Fruit fly (Drosophila melanogaster) whole organism, embryonic: ENCODE measurements around the gene Kaz-m1.

ENCODE experiments used
- Awh ChIP-seq: fragments of 200-800 bp; sonication (Bioruptor generic); IDR thresholded peaks from 2 replicates; pipeline ENCODE4, ENCODE4 v1.3.6; 2022; ENCODE audit warnings: missing biosample characterization, missing genetic modification characterization
- C15 ChIP-seq: fragments of 200-800 bp; sonication (Bioruptor generic); IDR thresholded peaks from 3 replicates; pipeline ENCODE4 v1.3.6; 2022; ENCODE audit warnings: missing biosample characterization, missing genetic modification characterization
- CG10462 ChIP-seq: fragments of 200-800 bp; sonication (Bioruptor generic); optimal IDR thresholded peaks from 2 replicates; lab custom pipeline; 2016; ENCODE audit warnings: missing biosample characterization, missing genetic modification characterization
- CG10959 ChIP-seq: fragments of 200-800 bp; sonication (Bioruptor generic); IDR thresholded peaks from 2 replicates; pipeline ENCODE4 v1.3.6; 2022; ENCODE audit warnings: missing biosample characterization, missing genetic modification characterization
- CG11247 ChIP-seq: fragments of 200-800 bp; sonication (Bioruptor generic); IDR thresholded peaks from 2 replicates; pipeline ENCODE4 v1.3.6; 2022; ENCODE audit warnings: missing biosample characterization, missing genetic modification characterization
- CG1603 ChIP-seq: fragments of 200-800 bp; sonication (Bioruptor generic); optimal IDR thresholded peaks from 2 replicates; lab custom pipeline; 2019; ENCODE audit warnings: missing biosample characterization, mild to moderate bottlenecking, missing genetic modification characterization, moderate library complexity
- CG17328 ChIP-seq: fragments of 200-800 bp; sonication (Bioruptor generic); IDR thresholded peaks from 2 replicates; pipeline ENCODE4 v1.3.6; 2022; ENCODE audit warnings: missing biosample characterization, missing genetic modification characterization
- CG17385 ChIP-seq: fragments of 200-800 bp; sonication (Bioruptor generic); optimal IDR thresholded peaks from 3 replicates; lab custom pipeline; 2018; ENCODE audit warnings: missing biosample characterization, mild to moderate bottlenecking, missing genetic modification characterization
- CG18619 ChIP-seq: fragments of 200-800 bp; sonication (Bioruptor generic); optimal IDR thresholded peaks from 3 replicates; lab custom pipeline; 2017; ENCODE audit warnings: missing biosample characterization, mild to moderate bottlenecking, missing genetic modification characterization
- CG2120 ChIP-seq: fragments of 200-800 bp; sonication (Bioruptor generic); optimal IDR thresholded peaks from 3 replicates; lab custom pipeline; 2016; ENCODE audit warnings: missing biosample characterization, missing genetic modification characterization
- CG2129 ChIP-seq: fragments of 200-800 bp; sonication (Bioruptor generic); IDR thresholded peaks from 2 replicates; pipeline ENCODE4 v1.3.6; 2022; ENCODE audit warnings: missing biosample characterization, missing genetic modification characterization; ENCODE audit not compliant: partially characterized antibody
- CG2202 ChIP-seq: fragments of 200-800 bp; sonication (Bioruptor generic); optimal IDR thresholded peaks from 2 replicates; lab custom pipeline; 2018; ENCODE audit warnings: missing biosample characterization, mild to moderate bottlenecking, missing genetic modification characterization
- CG43689 ChIP-seq: fragments of 200-800 bp; sonication (Bioruptor generic); IDR thresholded peaks from 2 replicates; pipeline ENCODE4 v1.3.6; 2022; ENCODE audit warnings: missing biosample characterization, missing genetic modification characterization
- CG6254 ChIP-seq: fragments of 200-800 bp; sonication (Bioruptor generic); optimal IDR thresholded peaks from 3 replicates; lab custom pipeline; 2017; ENCODE audit warnings: mild to moderate bottlenecking, missing biosample characterization, missing genetic modification reagents, missing genetic modification characterization
- CG6654 ChIP-seq: fragments of 200-800 bp; sonication (Bioruptor generic); optimal IDR thresholded peaks from 2 replicates; lab custom pipeline; 2017; ENCODE audit warnings: missing biosample characterization, mild to moderate bottlenecking, missing genetic modification characterization
- CG6689 ChIP-seq: fragments of 200-800 bp; sonication (Bioruptor generic); IDR thresholded peaks from 2 replicates; pipeline ENCODE4 v1.3.6; 2022; ENCODE audit warnings: missing biosample characterization, missing genetic modification characterization
- CG7963 ChIP-seq: fragments of 200-800 bp; sonication (Bioruptor generic); IDR thresholded peaks from 3 replicates; pipeline ENCODE4 v1.3.6; 2022; ENCODE audit warnings: missing biosample characterization, missing genetic modification characterization; ENCODE audit not compliant: partially characterized antibody
- CG8281 ChIP-seq: fragments of 200-800 bp; sonication (Bioruptor generic); optimal IDR thresholded peaks from 2 replicates; lab custom pipeline; 2018; ENCODE audit warnings: missing biosample characterization, mild to moderate bottlenecking, missing genetic modification characterization, moderate library complexity
- Camta ChIP-seq: fragments of 200-800 bp; sonication (Bioruptor generic); optimal IDR thresholded peaks from 2 replicates; lab custom pipeline; 2016; ENCODE audit warnings: missing biosample characterization, missing genetic modification characterization
- Chrac-16 ChIP-seq: fragments of 200-800 bp; sonication (Bioruptor generic); optimal IDR thresholded peaks from 3 replicates; lab custom pipeline; 2016; ENCODE audit warnings: missing biosample characterization, missing genetic modification characterization
- Deaf1 ChIP-seq: fragments of 200-800 bp; optimal IDR thresholded peaks from 3 replicates; lab custom pipeline; 2019; ENCODE audit warnings: missing biosample characterization, mild to moderate bottlenecking, missing genetic modification characterization, moderate library complexity
- Doc2 ChIP-seq: fragments of 200-800 bp; sonication (Bioruptor generic); IDR thresholded peaks from 2 replicates; pipeline ENCODE4 v1.3.6; 2022; ENCODE audit warnings: missing biosample characterization, missing genetic modification characterization
- ERR ChIP-seq: fragments of 200-800 bp; sonication (Bioruptor generic); optimal IDR thresholded peaks from 2 replicates; lab custom pipeline; 2016; ENCODE audit warnings: missing biosample characterization, missing genetic modification characterization
- HmgZ ChIP-seq: fragments of 200-800 bp; sonication (Bioruptor generic); optimal IDR thresholded peaks from 2 replicates; lab custom pipeline; 2018; ENCODE audit warnings: missing biosample characterization, mild to moderate bottlenecking, missing genetic modification characterization
- Hmx ChIP-seq: fragments of 200-800 bp; sonication (Bioruptor generic); optimal IDR thresholded peaks from 2 replicates; lab custom pipeline; 2016; ENCODE audit warnings: missing biosample characterization, missing genetic modification characterization
- Hr39 ChIP-seq: fragments of >200 bp; optimal IDR thresholded peaks from 2 replicates; lab custom pipeline; 2017
- Hr78 ChIP-seq, 2 experiments: fragments of 200-800 bp in 1 of 2; fragments of >200 bp in 1 of 2; sonication (Bioruptor generic) in 1 of 2; optimal IDR thresholded peaks; 2 replicates each; lab custom pipeline; 2017 to 2019; ENCODE audit warnings: missing biosample characterization in 2 of 2, missing genetic modification characterization in 2 of 2, mild to moderate bottlenecking in 1 of 2, moderate library complexity in 1 of 2
- MTF-1 ChIP-seq: fragments of 200-800 bp; sonication (Bioruptor generic); optimal IDR thresholded peaks from 2 replicates; lab custom pipeline; 2018; ENCODE audit warnings: missing biosample characterization, mild to moderate bottlenecking, missing genetic modification characterization, borderline replicate concordance
- Max ChIP-seq: fragments of 200-800 bp; sonication (Bioruptor generic); optimal IDR thresholded peaks from 2 replicates; lab custom pipeline; 2016; ENCODE audit warnings: missing biosample characterization, mild to moderate bottlenecking, missing genetic modification characterization
- PHDP ChIP-seq: fragments of 200-800 bp; sonication (Bioruptor generic); optimal IDR thresholded peaks from 3 replicates; lab custom pipeline; 2018; ENCODE audit warnings: missing biosample characterization, mild to moderate bottlenecking, missing genetic modification characterization, moderate library complexity
- Ravus ChIP-seq: fragments of 200-800 bp; sonication (Bioruptor generic); IDR thresholded peaks from 2 replicates; pipeline ENCODE4 v1.3.6; 2022; ENCODE audit warnings: missing biosample characterization, missing genetic modification characterization
- Trl ChIP-seq, 3 experiments: fragments of >200 bp in 2 of 3; fragments of 200-800 bp in 1 of 3; sonication (Bioruptor generic) in 1 of 3; optimal IDR thresholded peaks; 2 replicates in 1 of 3; 3 replicates in 2 of 3; lab custom pipeline; 2016 to 2017; ENCODE audit warnings: missing biosample characterization in 1 of 3, missing genetic modification characterization in 1 of 3
- Vsx1 ChIP-seq: fragments of 200-800 bp; sonication (Bioruptor generic); optimal IDR thresholded peaks from 2 replicates; lab custom pipeline; 2017; ENCODE audit warnings: missing biosample characterization, mild to moderate bottlenecking, missing genetic modification characterization, missing genetic modification reagents
- ato ChIP-seq: fragments of 200-800 bp; sonication (Bioruptor generic); IDR thresholded peaks from 2 replicates; pipeline ENCODE4 v1.3.6; 2022; ENCODE audit warnings: missing biosample characterization, missing genetic modification characterization; ENCODE audit not compliant: partially characterized antibody
- bcd ChIP-seq: fragments of 200-800 bp; sonication (Bioruptor generic); optimal IDR thresholded peaks from 2 replicates; lab custom pipeline; 2017; ENCODE audit warnings: missing biosample characterization, mild to moderate bottlenecking, missing genetic modification characterization
- caup ChIP-seq: fragments of 200-800 bp; sonication (Bioruptor generic); optimal IDR thresholded peaks from 3 replicates; lab custom pipeline; 2017; ENCODE audit warnings: missing biosample characterization, mild to moderate bottlenecking, missing genetic modification characterization, moderate library complexity; ENCODE audit not compliant: severe bottlenecking
- crp ChIP-seq, 2 experiments: fragments of 200-800 bp; sonication (Bioruptor generic); optimal IDR thresholded peaks; 2 replicates in 1 of 2; 3 replicates in 1 of 2; lab custom pipeline; 2017; ENCODE audit warnings: missing biosample characterization in 2 of 2, missing genetic modification characterization in 2 of 2, mild to moderate bottlenecking in 1 of 2, moderate library complexity in 1 of 2
- emc ChIP-seq: fragments of 200-800 bp; sonication (Bioruptor generic); optimal IDR thresholded peaks from 2 replicates; lab custom pipeline; 2016; ENCODE audit warnings: missing biosample characterization, missing genetic modification characterization
- fu2 ChIP-seq: fragments of 200-800 bp; sonication (Bioruptor generic); optimal IDR thresholded peaks from 2 replicates; lab custom pipeline; 2016; ENCODE audit warnings: missing biosample characterization, missing genetic modification characterization
- gsb ChIP-seq: fragments of 200-800 bp; sonication (Bioruptor generic); IDR thresholded peaks from 2 replicates; pipeline ENCODE4 v1.3.6; 2022; ENCODE audit warnings: missing biosample characterization, missing genetic modification characterization
- hth ChIP-seq: fragments of >200 bp; optimal IDR thresholded peaks from 2 replicates; lab custom pipeline; 2017; ENCODE audit warnings: inconsistent platforms
- insv ChIP-seq, 2 experiments: fragments of 200-800 bp; sonication (Bioruptor generic); optimal IDR thresholded peaks; 3 replicates each; lab custom pipeline; 2016 to 2018; ENCODE audit warnings: missing biosample characterization in 2 of 2, missing genetic modification characterization in 2 of 2
- lmd ChIP-seq: fragments of 200-800 bp; sonication (Bioruptor generic); IDR thresholded peaks from 2 replicates; pipeline ENCODE4 v1.3.6; 2022; ENCODE audit warnings: missing biosample characterization, missing genetic modification characterization
- pfk ChIP-seq: fragments of 200-800 bp; sonication (Bioruptor generic); optimal IDR thresholded peaks from 2 replicates; lab custom pipeline; 2018; ENCODE audit warnings: missing biosample characterization, mild to moderate bottlenecking, missing genetic modification characterization, moderate library complexity
- pho ChIP-seq: fragments of 200-800 bp; sonication (Bioruptor generic); optimal IDR thresholded peaks from 2 replicates; lab custom pipeline; 2016; ENCODE audit warnings: missing biosample characterization, missing genetic modification characterization
- pnt ChIP-seq: fragments of 200-800 bp; sonication (Bioruptor generic); optimal IDR thresholded peaks from 3 replicates; lab custom pipeline; 2016; ENCODE audit warnings: missing biosample characterization, missing genetic modification characterization
- run ChIP-seq: fragments of 200-800 bp; sonication (Bioruptor generic); optimal IDR thresholded peaks from 3 replicates; lab custom pipeline; 2018; ENCODE audit warnings: missing biosample characterization, mild to moderate bottlenecking, missing genetic modification characterization
- sens ChIP-seq: fragments of 200-800 bp; sonication (Bioruptor generic); peaks from one replicate; lab custom pipeline; 2016; ENCODE audit warnings: missing biosample characterization, missing genetic modification characterization
- ssp ChIP-seq: fragments of 200-800 bp; sonication (Bioruptor generic); IDR thresholded peaks from 2 replicates; pipeline ENCODE4 v1.3.6; 2022; ENCODE audit warnings: missing biosample characterization, missing genetic modification characterization

Kaz-m1 gene

DNA sequence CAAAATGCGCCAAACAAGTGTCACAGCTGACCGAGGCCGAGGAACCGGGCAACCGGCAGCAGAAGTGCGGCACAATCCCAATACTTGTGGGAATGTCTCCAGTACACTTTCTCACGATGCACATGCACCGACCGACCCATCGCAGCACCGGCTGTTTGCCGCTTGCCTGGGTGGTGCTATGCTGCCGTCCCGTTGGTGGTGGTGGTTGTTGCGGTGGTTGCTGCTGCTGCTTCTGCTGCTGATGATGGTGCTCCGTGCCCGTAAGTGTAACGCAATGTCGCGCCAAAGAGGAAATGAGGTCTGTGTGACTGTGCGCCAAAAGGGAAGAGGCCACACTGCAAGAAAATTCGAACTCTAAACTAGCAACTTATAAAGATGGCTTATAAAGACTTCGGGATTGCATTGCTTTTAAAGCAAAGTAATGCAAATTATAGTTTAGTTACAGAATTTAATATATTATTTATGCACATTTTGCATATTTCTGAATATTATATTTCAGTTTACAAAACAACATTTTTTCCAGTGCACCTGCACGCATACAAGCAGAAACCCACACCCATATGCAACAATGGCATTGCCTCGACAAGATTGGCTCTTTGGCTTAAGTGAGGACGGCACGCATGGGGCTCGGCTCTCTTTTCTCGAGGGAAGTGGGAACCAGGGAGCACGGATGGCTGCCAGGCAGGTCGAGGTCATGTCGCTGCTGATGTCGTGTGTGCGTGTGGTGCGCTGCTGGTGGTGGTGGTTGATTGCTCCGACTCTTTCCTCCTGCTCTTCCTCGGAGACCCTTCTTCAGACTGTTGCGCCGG lies 18.1 kb upstream of the Kaz-m1 start, which contains the start of gene CG43116 (continued):
- TF ChIP-seq CG2120 (GFP tag; lab: Kevin White, UChicago) (no peak), caup (GFP tag; lab: Kevin White, UChicago) (no peak), CG2202 (tag; lab: Kevin White, UChicago) (peak; percentile 94), CG43689 (peak; percentile 37; the same call in 1 of the 2 replicates), emc (GFP tag; lab: Kevin White, UChicago) (no peak), lmd (GFP tag; lab: Robert Waterston, UW) (peak; percentile 84), pfk (GFP tag; lab: Kevin White, UChicago) (no peak), bcd (GFP tag; lab: Kevin White, UChicago) (no peak), Hr39 (lab: Kevin White, UChicago) (no peak), MTF-1 (GFP tag; lab: Kevin White, UChicago) (peak; percentile 74), CG18619 (GFP tag; lab: Kevin White, UChicago) (peak; percentile 68), gsb (GFP tag; lab: Robert Waterston, UW) (no peak), crp (GFP tag; optimal IDR thresholded peaks at IDR 0.05; lab: Kevin White, UChicago) (peak in 1 of 2 experiments; percentile 38), HmgZ (tag; lab: Kevin White, UChicago) (peak; percentile 35), CG2129 (GFP tag; lab: Robert Waterston, UW) (no peak), Ravus (GFP tag; lab: Robert Waterston, UW) (peak; percentile 32; the same call in 1 of the 2 replicates), Hmx (GFP tag; lab: Kevin White, UChicago) (no peak), Hr78 (GFP tag; optimal IDR thresholded peaks at IDR 0.05; lab: Kevin White, UChicago) (peak in 1 of 2 experiments; percentile 88), Deaf1 (tag; lab: Kevin White, UChicago) (no peak), Vsx1 (GFP tag; lab: Kevin White, UChicago) (no peak), ssp (GFP tag; lab: Robert Waterston, UW) (peak; percentile 77; the same call in 1 of the 2 replicates), run (tag; lab: Kevin White, UChicago) (peak; percentile 62), CG10462 (GFP tag; lab: Kevin White, UChicago) (peak; percentile 82), CG10959 (GFP tag; lab: Robert Waterston, UW) (peak; percentile 96), CG8281 (tag; lab: Kevin White, UChicago) (peak; percentile 18), hth (no peak), ERR (GFP tag; lab: Kevin White, UChicago) (no peak), C15 (GFP tag; lab: Robert Waterston, UW) (no peak), CG11247 (GFP tag; lab: Robert Waterston, UW) (peak; percentile 40), CG6654 (peak; percentile 66), CG7963 (GFP tag; lab: Robert Waterston, UW) (no peak), Awh (GFP tag; lab: Robert Waterston, UW) (peak; percentile 71; the same call in 1 of the 2 replicates), Doc2 (GFP tag; lab: Robert Waterston, UW) (no peak), insv (GFP tag; optimal IDR thresholded peaks at IDR 0.05; lab: Kevin White, UChicago) (peak in 1 of 2 experiments; percentile 8), Max (GFP tag; lab: Kevin White, UChicago) (peak; percentile 81), sens (peak; percentile 99), ato (GFP tag; lab: Robert Waterston, UW) (no peak), pho (GFP tag; lab: Kevin White, UChicago) (peak; percentile 27), CG1603 (tag; lab: Kevin White, UChicago) (no peak), PHDP (tag; lab: Kevin White, UChicago) (no peak), Camta (peak; percentile 75), Chrac-16 (GFP tag; lab: Kevin White, UChicago) (peak; percentile 94), CG17328 (peak; percentile 93), CG6689 (GFP tag; lab: Robert Waterston, UW) (peak; percentile 93), Trl (optimal IDR thresholded peaks at IDR 0.05; lab: Kevin White, UChicago) (peak in 1 of 2 experiments; percentile 67), Trl (GFP tag; optimal IDR thresholded peaks at IDR 0.05; lab: Kevin White, UChicago) (no peak), pnt (peak; percentile 62), CG6254 (GFP tag; lab: Kevin White, UChicago) (peak; percentile 88), fu2 (GFP tag; lab: Kevin White, UChicago) (no peak), CG17385 (GFP tag; lab: Kevin White, UChicago) (peak; percentile 78)
